Fruit fly (Drosophila melanogaster) whole organism, embryonic: ENCODE results near the gene bma.

Experiments used
- Antp ChIP-seq: fragments of 200-800 bp; sonication (Bioruptor generic); optimal IDR thresholded peaks from 3 replicates; lab custom pipeline; 2016; ENCODE audit warnings: missing biosample characterization, missing genetic modification characterization
- BtbVII ChIP-seq: fragments of 200-800 bp; sonication (Bioruptor generic); optimal IDR thresholded peaks from 3 replicates; lab custom pipeline; 2017; ENCODE audit warnings: missing biosample characterization, mild to moderate bottlenecking, missing genetic modification characterization
- CG10267 ChIP-seq: fragments of 200-800 bp; sonication (Bioruptor generic); optimal IDR thresholded peaks from 2 replicates; lab custom pipeline; 2018; ENCODE audit warnings: missing biosample characterization, mild to moderate bottlenecking, missing genetic modification characterization, moderate library complexity
- CG12299 ChIP-seq: fragments of 200-800 bp; sonication (Bioruptor generic); optimal IDR thresholded peaks from 2 replicates; lab custom pipeline; 2018; ENCODE audit warnings: missing biosample characterization, mild to moderate bottlenecking, missing genetic modification characterization
- CG12769 ChIP-seq: fragments of 200-800 bp; sonication (Bioruptor generic); optimal IDR thresholded peaks from 2 replicates; lab custom pipeline; 2019; ENCODE audit warnings: missing biosample characterization, mild to moderate bottlenecking, missing genetic modification characterization, moderate library complexity
- CG13287 ChIP-seq: fragments of 200-800 bp; sonication (Bioruptor generic); IDR thresholded peaks from 2 replicates; pipeline ENCODE4 v1.3.6; 2022; ENCODE audit warnings: missing biosample characterization, missing genetic modification characterization; ENCODE audit not compliant: partially characterized antibody
- CG15601 ChIP-seq: fragments of 200-800 bp; sonication (Bioruptor generic); optimal IDR thresholded peaks from 3 replicates; lab custom pipeline; 2019; ENCODE audit warnings: missing biosample characterization, mild to moderate bottlenecking, missing genetic modification characterization, moderate library complexity
- CG1603 ChIP-seq: fragments of 200-800 bp; sonication (Bioruptor generic); optimal IDR thresholded peaks from 2 replicates; lab custom pipeline; 2019; ENCODE audit warnings: missing biosample characterization, mild to moderate bottlenecking, missing genetic modification characterization, moderate library complexity
- CG1647 ChIP-seq: fragments of 200-800 bp; sonication (Bioruptor generic); optimal IDR thresholded peaks from 3 replicates; lab custom pipeline; 2016; ENCODE audit warnings: missing biosample characterization, missing genetic modification characterization
- CG1832 ChIP-seq: fragments of 200-800 bp; sonication (Bioruptor generic); optimal IDR thresholded peaks from 2 replicates; lab custom pipeline; 2017; ENCODE audit warnings: missing biosample characterization, mild to moderate bottlenecking, missing genetic modification characterization, inconsistent platforms
- CG2129 ChIP-seq: fragments of 200-800 bp; sonication (Bioruptor generic); IDR thresholded peaks from 2 replicates; pipeline ENCODE4 v1.3.6; 2022; ENCODE audit warnings: missing biosample characterization, missing genetic modification characterization; ENCODE audit not compliant: partially characterized antibody
- CG31441 ChIP-seq: fragments of 200-800 bp; sonication (Bioruptor generic); IDR thresholded peaks from 2 replicates; pipeline ENCODE4 v1.3.6; 2022; ENCODE audit warnings: missing biosample characterization, missing genetic modification characterization
- CG3163 ChIP-seq: fragments of 200-800 bp; sonication (Bioruptor generic); optimal IDR thresholded peaks from 3 replicates; lab custom pipeline; 2016; ENCODE audit warnings: missing biosample characterization, missing genetic modification characterization
- CG32532 ChIP-seq: fragments of 200-800 bp; sonication (Bioruptor generic); IDR thresholded peaks from 2 replicates; pipeline ENCODE4 v1.3.6; 2022; ENCODE audit warnings: missing biosample characterization, missing genetic modification characterization
- CG7987 ChIP-seq: fragments of 200-800 bp; sonication (Bioruptor generic); optimal IDR thresholded peaks from 2 replicates; lab custom pipeline; 2018; ENCODE audit warnings: missing biosample characterization, mild to moderate bottlenecking, missing genetic modification characterization, moderate library complexity
- CG8924 ChIP-seq: fragments of 200-800 bp; optimal IDR thresholded peaks from 3 replicates; lab custom pipeline; 2019; ENCODE audit warnings: missing biosample characterization, mild to moderate bottlenecking, missing genetic modification characterization, moderate library complexity
- CG9437 ChIP-seq: fragments of 200-800 bp; sonication (Bioruptor generic); optimal IDR thresholded peaks from 2 replicates; lab custom pipeline; 2018; ENCODE audit warnings: missing biosample characterization, mild to moderate bottlenecking, missing genetic modification characterization
- ERR ChIP-seq: fragments of 200-800 bp; sonication (Bioruptor generic); optimal IDR thresholded peaks from 2 replicates; lab custom pipeline; 2016; ENCODE audit warnings: missing biosample characterization, missing genetic modification characterization
- HLH3B ChIP-seq: fragments of 200-800 bp; sonication (Bioruptor generic); IDR thresholded peaks from 2 replicates; pipeline ENCODE4 v1.3.6; 2022; ENCODE audit warnings: missing biosample characterization, missing genetic modification characterization
- Hsf ChIP-seq: fragments of 200-800 bp; sonication (Bioruptor generic); optimal IDR thresholded peaks from 3 replicates; lab custom pipeline; 2016; ENCODE audit warnings: missing biosample characterization, missing genetic modification characterization
- Jarid2 ChIP-seq: fragments of 200-800 bp; sonication (Bioruptor generic); optimal IDR thresholded peaks from 3 replicates; lab custom pipeline; 2017; ENCODE audit warnings: mild to moderate bottlenecking, missing biosample characterization, missing genetic modification reagents, missing genetic modification characterization
- MESR4 ChIP-seq: fragments of 200-800 bp; sonication (Bioruptor generic); optimal IDR thresholded peaks from 2 replicates; lab custom pipeline; 2018; ENCODE audit warnings: missing biosample characterization, mild to moderate bottlenecking, missing genetic modification characterization, moderate library complexity
- NK7.1 ChIP-seq: fragments of 200-800 bp; sonication (Bioruptor generic); optimal IDR thresholded peaks from 3 replicates; lab custom pipeline; 2016; ENCODE audit warnings: missing biosample characterization, missing genetic modification characterization
- Opbp ChIP-seq: fragments of 200-800 bp; sonication (Bioruptor generic); IDR thresholded peaks from 3 replicates; pipeline ENCODE4 v1.3.6; 2022; ENCODE audit warnings: missing biosample characterization, missing genetic modification characterization; ENCODE audit not compliant: partially characterized antibody
- Stat92E ChIP-seq, 3 experiments: fragments of >200 bp in 2 of 3; fragments of 200-800 bp in 1 of 3; sonication (Bioruptor generic) in 1 of 3; optimal IDR thresholded peaks; 2 replicates each; lab custom pipeline; 2017 to 2019; ENCODE audit warnings: missing biosample characterization in 3 of 3, missing genetic modification characterization in 3 of 3, mild to moderate bottlenecking in 1 of 3, moderate library complexity in 1 of 3
- ab ChIP-seq: fragments of 200-800 bp; sonication (Bioruptor generic); optimal IDR thresholded peaks from 2 replicates; lab custom pipeline; 2016; ENCODE audit warnings: missing biosample characterization, missing genetic modification characterization
- ase ChIP-seq: fragments of 200-800 bp; sonication (Bioruptor generic); IDR thresholded peaks from 3 replicates; pipeline ENCODE4 v1.3.6; 2022; ENCODE audit warnings: missing biosample characterization, missing genetic modification characterization
- ash1 ChIP-seq: fragments of 200-800 bp; sonication (Bioruptor generic); optimal IDR thresholded peaks from 2 replicates; lab custom pipeline; 2018; ENCODE audit warnings: missing biosample characterization, mild to moderate bottlenecking, missing genetic modification characterization
- cg ChIP-seq: fragments of 200-800 bp; sonication (Bioruptor generic); optimal IDR thresholded peaks from 3 replicates; lab custom pipeline; 2019; ENCODE audit warnings: missing biosample characterization, mild to moderate bottlenecking, missing genetic modification characterization, moderate library complexity
- chif ChIP-seq, 2 experiments: fragments of 200-800 bp; sonication (Bioruptor generic); optimal IDR thresholded peaks; 3 replicates each; lab custom pipeline; 2016; ENCODE audit warnings: missing biosample characterization in 2 of 2, missing genetic modification characterization in 2 of 2
- chinmo ChIP-seq: fragments of 200-800 bp; sonication (Bioruptor generic); IDR thresholded peaks from 4 replicates; pipeline ENCODE4 v1.3.6; 2022; ENCODE audit warnings: missing biosample characterization, missing genetic modification characterization; ENCODE audit not compliant: partially characterized antibody
- chm ChIP-seq: fragments of 200-800 bp; sonication (Bioruptor generic); IDR thresholded peaks from 2 replicates; pipeline ENCODE4 v1.3.6; 2022; ENCODE audit warnings: missing biosample characterization, missing genetic modification characterization
- dpn ChIP-seq, 2 experiments: fragments of 200-800 bp; sonication (Bioruptor generic); optimal IDR thresholded peaks; 3 replicates each; lab custom pipeline; 2016; ENCODE audit warnings: missing biosample characterization in 2 of 2, missing genetic modification characterization in 2 of 2
- eve ChIP-seq, 2 experiments: fragments of >200 bp; optimal IDR thresholded peaks; 2 replicates each; lab custom pipeline; 2017; ENCODE audit warnings: missing biosample characterization in 2 of 2, missing genetic modification characterization in 2 of 2
- ewg ChIP-seq: fragments of 200-800 bp; sonication (Bioruptor generic); optimal IDR thresholded peaks from 3 replicates; lab custom pipeline; 2017; ENCODE audit warnings: mild to moderate bottlenecking, missing biosample characterization, missing genetic modification reagents, missing genetic modification characterization
- eyg ChIP-seq: fragments of 200-800 bp; sonication (Bioruptor generic); optimal IDR thresholded peaks from 3 replicates; lab custom pipeline; 2016; ENCODE audit warnings: missing biosample characterization, missing genetic modification characterization
- fu2 ChIP-seq: fragments of 200-800 bp; sonication (Bioruptor generic); optimal IDR thresholded peaks from 2 replicates; lab custom pipeline; 2016; ENCODE audit warnings: missing biosample characterization, missing genetic modification characterization
- gt ChIP-seq: fragments of 200-800 bp; sonication (Bioruptor generic); IDR thresholded peaks from 2 replicates; pipeline ENCODE4 v1.3.6; 2022; ENCODE audit warnings: missing biosample characterization, missing genetic modification characterization
- lov ChIP-seq, 2 experiments: fragments of 200-800 bp in 1 of 2; fragments of >200 bp in 1 of 2; sonication (Bioruptor generic) in 1 of 2; IDR thresholded peaks in 1 of 2; optimal IDR thresholded peaks in 1 of 2; 2 replicates in 1 of 2; 3 replicates in 1 of 2; pipeline versions ENCODE4 v1.3.6 to Lab custom; 2017 to 2022; ENCODE audit warnings: missing biosample characterization in 1 of 2, missing genetic modification characterization in 1 of 2
- mirr ChIP-seq: fragments of 200-800 bp; sonication (Bioruptor generic); optimal IDR thresholded peaks from 3 replicates; lab custom pipeline; 2018; ENCODE audit warnings: missing biosample characterization, mild to moderate bottlenecking, missing genetic modification characterization
- nau ChIP-seq: fragments of 200-800 bp; sonication (Bioruptor generic); optimal IDR thresholded peaks from 3 replicates; lab custom pipeline; 2017; ENCODE audit warnings: missing biosample characterization, mild to moderate bottlenecking, missing genetic modification characterization, missing genetic modification reagents
- p53 ChIP-seq: fragments of 200-800 bp; sonication (Bioruptor generic); optimal IDR thresholded peaks from 2 replicates; lab custom pipeline; 2016; ENCODE audit warnings: missing biosample characterization, missing genetic modification characterization
- sima ChIP-seq: fragments of 200-800 bp; sonication (Bioruptor generic); optimal IDR thresholded peaks from 2 replicates; lab custom pipeline; 2016; ENCODE audit warnings: missing biosample characterization, missing genetic modification characterization
- sob ChIP-seq: fragments of 200-800 bp; sonication (Bioruptor generic); IDR thresholded peaks from 2 replicates; pipeline ENCODE4 v1.3.6; 2022; ENCODE audit warnings: missing biosample characterization, missing genetic modification characterization
- sqz ChIP-seq: fragments of 200-800 bp; sonication (Bioruptor generic); optimal IDR thresholded peaks from 3 replicates; lab custom pipeline; 2018; ENCODE audit warnings: missing biosample characterization, mild to moderate bottlenecking, missing genetic modification characterization
- tgo ChIP-seq: fragments of 200-800 bp; sonication (Bioruptor generic); IDR thresholded peaks from 3 replicates; pipeline ENCODE4 v1.3.6; 2022; ENCODE audit warnings: missing biosample characterization, missing genetic modification characterization
- tin ChIP-seq: fragments of 200-800 bp; sonication (Bioruptor generic); optimal IDR thresholded peaks from 3 replicates; lab custom pipeline; 2016; ENCODE audit warnings: missing biosample characterization, missing genetic modification characterization
- z ChIP-seq: fragments of 200-800 bp; sonication (Bioruptor generic); IDR thresholded peaks from 3 replicates; pipeline ENCODE4 v1.3.6; 2022; ENCODE audit warnings: missing biosample characterization, missing genetic modification characterization

The bma gene

dm6 chr3L:9972007-9972856, 64.3 kb downstream of the bma start, which contains the start of the genes CG6674, CG42455 and vnc (continued):
- TF ChIP-seq CG13287 (GFP tag; lab: Robert Waterston, UW) (peak; percentile 15; the same call in 1 of the 2 replicates), Stat92E (GFP tag; optimal IDR thresholded peaks at IDR 0.05; lab: Kevin White, UChicago) (no peak), CG9437 (GFP tag; lab: Kevin White, UChicago) (peak; percentile 36), ase (GFP tag; lab: Robert Waterston, UW) (no peak), CG3163 (no peak), CG1832 (GFP tag; lab: Kevin White, UChicago) (no peak), chinmo (GFP tag; lab: Robert Waterston, UW) (no peak), mirr (GFP tag; lab: Kevin White, UChicago) (no peak), CG31441 (GFP tag; lab: Robert Waterston, UW) (0 out of 2 replicates have a peak, but pooled peaks have one; percentile 12), HLH3B (GFP tag; lab: Robert Waterston, UW) (no peak), CG32532 (GFP tag; lab: Robert Waterston, UW) (peak; percentile 51; the same call in 1 of the 2 replicates), eve (GFP tag; optimal IDR thresholded peaks at IDR 0.05; lab: Kevin White, UChicago) (peak in 1 of 2 experiments; percentile 70), CG15601 (tag; lab: Kevin White, UChicago) (no peak), z (GFP tag; lab: Robert Waterston, UW) (no peak), tin (GFP tag; lab: Kevin White, UChicago) (peak; percentile 31), CG1647 (GFP tag; lab: Kevin White, UChicago) (no peak), ERR (GFP tag; lab: Kevin White, UChicago) (no peak), p53 (GFP tag; lab: Kevin White, UChicago) (no peak), CG1603 (tag; lab: Kevin White, UChicago) (peak; percentile 56), ewg (peak; percentile 0), CG2129 (GFP tag; lab: Robert Waterston, UW) (no peak), MESR4 (GFP tag; lab: Kevin White, UChicago) (peak; percentile 0), nau (GFP tag; lab: Kevin White, UChicago) (no peak), Opbp (GFP tag; lab: Robert Waterston, UW) (no peak), fu2 (GFP tag; lab: Kevin White, UChicago) (no peak), dpn (GFP tag; optimal IDR thresholded peaks at IDR 0.05; lab: Kevin White, UChicago) (peak in 1 of 2 experiments; percentile 49), CG12769 (tag; lab: Kevin White, UChicago) (no peak), BtbVII (GFP tag; lab: Kevin White, UChicago) (no peak), Antp (GFP tag; lab: Kevin White, UChicago) (no peak), chif (GFP tag; optimal IDR thresholded peaks at IDR 0.05; lab: Kevin White, UChicago) (no peak), gt (GFP tag; lab: Robert Waterston, UW) (no peak), sima (GFP tag; lab: Kevin White, UChicago) (no peak), tgo (GFP tag; lab: Robert Waterston, UW) (no peak), cg (GFP tag; lab: Kevin White, UChicago) (no peak), CG10267 (tag; lab: Kevin White, UChicago) (peak; percentile 90), CG8924 (tag; lab: Kevin White, UChicago) (peak; percentile 6), ab (GFP tag; lab: Kevin White, UChicago) (no peak), Hsf (GFP tag; lab: Kevin White, UChicago) (peak; percentile 16), CG12299 (tag; lab: Kevin White, UChicago) (no peak), chm (GFP tag; lab: Robert Waterston, UW) (no peak), sob (GFP tag; lab: Robert Waterston, UW) (peak; percentile 58), Jarid2 (peak; percentile 20), NK7.1 (no peak), sqz (GFP tag; lab: Kevin White, UChicago) (no peak), lov (optimal IDR thresholded peaks at IDR 0.05; lab: Kevin White, UChicago) (no peak), lov (GFP tag; IDR thresholded peaks at IDR 0.05; lab: Robert Waterston, UW) (no peak), eyg (no peak), ash1 (GFP tag; lab: Kevin White, UChicago) (no peak), CG7987 (no peak)
